Fruit fly (Drosophila melanogaster): ENCODE data around the gene Ldh.

DNA sequence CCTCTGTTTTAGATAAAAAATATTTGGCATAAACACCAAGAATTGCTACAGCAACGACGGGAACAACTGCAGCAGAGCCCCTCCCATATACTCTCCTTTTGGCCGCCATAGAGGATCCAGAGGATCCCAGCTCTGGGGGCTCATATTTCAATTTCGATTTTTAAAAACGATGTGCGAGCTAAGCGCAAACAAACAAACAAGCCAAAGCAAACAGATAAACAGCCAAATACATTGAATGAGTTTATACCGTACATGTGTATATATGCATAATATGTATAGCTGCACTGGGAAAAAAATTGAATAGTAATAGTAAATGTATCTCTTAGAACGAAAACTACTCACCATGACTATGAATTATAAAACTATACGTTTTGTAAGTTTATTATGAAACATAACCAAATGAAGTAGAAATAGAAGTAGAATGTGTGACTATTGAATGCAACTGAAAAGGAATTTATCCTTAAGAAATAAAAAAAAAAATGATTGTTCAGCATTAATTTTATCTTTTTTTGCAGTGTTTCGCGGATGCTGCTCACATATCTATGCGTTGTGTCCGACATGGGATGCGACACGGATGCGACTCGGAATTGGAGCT, 49.6 kb upstream of the Ldh start:
- no peak for TF ChIP-seq EcR (GFP tag; optimal IDR thresholded peaks at IDR 0.05)
- no peak for TF ChIP-seq CG12605 (GFP tag; IDR thresholded peaks at IDR 0.05)
- TF ChIP-seq CG9948 (tag; optimal IDR thresholded peaks at IDR 0.05): peak; percentile 44
- no peak for TF ChIP-seq CG13204 (GFP tag; optimal IDR thresholded peaks at IDR 0.05)
- TF ChIP-seq CG8301 (tag; optimal IDR thresholded peaks at IDR 0.05): peak; percentile 28
- TF ChIP-seq CG4496 (GFP tag; IDR thresholded peaks at IDR 0.05): no peak
- TF ChIP-seq CG14655 (GFP tag; optimal IDR thresholded peaks at IDR 0.05): peak; percentile 35
- no peak for TF ChIP-seq fd96Ca (GFP tag; IDR thresholded peaks at IDR 0.05)
- TF ChIP-seq Pif1B (GFP tag; optimal IDR thresholded peaks at IDR 0.05): no peak
- TF ChIP-seq CG34367 (tag; optimal IDR thresholded peaks at IDR 0.05): no peak
- TF ChIP-seq CG15710 (tag; optimal IDR thresholded peaks at IDR 0.05): peak; percentile 35
- TF ChIP-seq CG10348 (GFP tag; IDR thresholded peaks at IDR 0.05): no peak
- peak; percentile 18 for TF ChIP-seq Snoo (tag; optimal IDR thresholded peaks at IDR 0.05)
- no peak for TF ChIP-seq CG32121 (GFP tag; IDR thresholded peaks at IDR 0.05)
